Fruit fly (Drosophila melanogaster) whole organism, prepupa: ENCODE results near the gene CG44090.

ENCODE experiments used
- Blimp-1 ChIP-seq: fragments of 200-800 bp; sonication (Bioruptor generic); optimal IDR thresholded peaks from 3 replicates; lab custom pipeline; 2017; ENCODE audit warnings: missing biosample characterization, missing genetic modification characterization, mild to moderate bottlenecking, moderate library complexity, missing genetic modification reagents
- CG10631 ChIP-seq: fragments of 200-800 bp; sonication (Bioruptor generic); optimal IDR thresholded peaks from 2 replicates; lab custom pipeline; 2016; ENCODE audit warnings: missing biosample characterization, missing genetic modification characterization
- CG10669 ChIP-seq: fragments of 200-800 bp; sonication (Bioruptor generic); optimal IDR thresholded peaks from 3 replicates; lab custom pipeline; 2018; ENCODE audit warnings: missing biosample characterization, mild to moderate bottlenecking, missing genetic modification characterization, moderate library complexity
- CG11294 ChIP-seq: fragments of 200-800 bp; sonication (Bioruptor generic); IDR thresholded peaks from 2 replicates; pipeline ENCODE4 v1.3.6; 2022; ENCODE audit warnings: missing biosample characterization, missing genetic modification characterization
- CG11762 ChIP-seq: fragments of 200-800 bp; sonication (Bioruptor generic); optimal IDR thresholded peaks from 3 replicates; lab custom pipeline; 2016; ENCODE audit warnings: missing biosample characterization, missing genetic modification characterization; ENCODE audit not compliant: insufficient read depth
- CG15336 ChIP-seq: fragments of 200-800 bp; sonication (Bioruptor generic); IDR thresholded peaks from 2 replicates; pipeline ENCODE4 v1.3.6; 2022; ENCODE audit warnings: missing biosample characterization, missing genetic modification characterization
- CG1621 ChIP-seq: fragments of 200-800 bp; sonication (Bioruptor generic); optimal IDR thresholded peaks from 3 replicates; lab custom pipeline; 2018; ENCODE audit warnings: missing biosample characterization, mild to moderate bottlenecking, missing genetic modification characterization
- CG16779 ChIP-seq: fragments of 200-800 bp; sonication (Bioruptor generic); optimal IDR thresholded peaks from 3 replicates; lab custom pipeline; 2017; ENCODE audit warnings: missing biosample characterization, mild to moderate bottlenecking, missing genetic modification characterization
- CG3032 ChIP-seq: fragments of 200-800 bp; optimal IDR thresholded peaks from 2 replicates; lab custom pipeline; 2019; ENCODE audit warnings: missing biosample characterization, mild to moderate bottlenecking, missing genetic modification characterization, moderate library complexity
- CG31627 ChIP-seq: fragments of 200-800 bp; sonication (Bioruptor generic); optimal IDR thresholded peaks from 3 replicates; lab custom pipeline; 2016; ENCODE audit warnings: missing biosample characterization, missing genetic modification characterization
- CG3919 ChIP-seq: fragments of 200-800 bp; sonication (Bioruptor generic); optimal IDR thresholded peaks from 3 replicates; lab custom pipeline; 2016; ENCODE audit warnings: missing biosample characterization, missing genetic modification characterization
- CG4318 ChIP-seq: fragments of 200-800 bp; sonication (Bioruptor generic); optimal IDR thresholded peaks from 3 replicates; lab custom pipeline; 2017; ENCODE audit warnings: missing biosample characterization, mild to moderate bottlenecking, missing genetic modification characterization
- CG6163 ChIP-seq: fragments of 200-800 bp; sonication (Bioruptor generic); IDR thresholded peaks from 3 replicates; pipeline ENCODE4 v1.3.6; 2022; ENCODE audit warnings: missing biosample characterization, missing genetic modification characterization
- CG6276 ChIP-seq: fragments of 200-800 bp; sonication (Bioruptor generic); optimal IDR thresholded peaks from 2 replicates; lab custom pipeline; 2017; ENCODE audit warnings: missing biosample characterization, mild to moderate bottlenecking, missing genetic modification characterization
- CG6792 ChIP-seq: fragments of 200-800 bp; sonication (Bioruptor generic); optimal IDR thresholded peaks from 3 replicates; lab custom pipeline; 2016; ENCODE audit warnings: missing biosample characterization, missing genetic modification characterization
- CG6808 ChIP-seq: fragments of 200-800 bp; sonication (Bioruptor generic); optimal IDR thresholded peaks from 3 replicates; lab custom pipeline; 2017; ENCODE audit warnings: missing biosample characterization, missing genetic modification characterization, mild to moderate bottlenecking, moderate library complexity, missing genetic modification reagents
- CG6854 ChIP-seq: fragments of 200-800 bp; sonication (Bioruptor generic); optimal IDR thresholded peaks from 2 replicates; lab custom pipeline; 2017; ENCODE audit warnings: missing biosample characterization, mild to moderate bottlenecking, missing genetic modification characterization
- CG7368 ChIP-seq: fragments of 200-800 bp; sonication (Bioruptor generic); optimal IDR thresholded peaks from 3 replicates; lab custom pipeline; 2016; ENCODE audit warnings: missing biosample characterization, missing genetic modification characterization
- CG8119 ChIP-seq: fragments of 200-800 bp; sonication (Bioruptor generic); IDR thresholded peaks from 3 replicates; pipeline ENCODE4 v1.3.6; 2022; ENCODE audit warnings: missing biosample characterization, missing genetic modification characterization
- CG8632 ChIP-seq: fragments of 200-800 bp; sonication (Bioruptor generic); optimal IDR thresholded peaks from 3 replicates; lab custom pipeline; 2016; ENCODE audit warnings: missing biosample characterization, missing genetic modification characterization
- CG9139 ChIP-seq: fragments of 200-800 bp; sonication (Bioruptor generic); optimal IDR thresholded peaks from 3 replicates; lab custom pipeline; 2017; ENCODE audit warnings: missing biosample characterization, mild to moderate bottlenecking, missing genetic modification characterization
- Eip75B ChIP-seq: fragments of 200-800 bp; sonication (Bioruptor generic); optimal IDR thresholded peaks from 3 replicates; lab custom pipeline; 2016; ENCODE audit warnings: missing biosample characterization, missing genetic modification characterization
- Eip78C ChIP-seq: fragments of 200-800 bp; sonication (Bioruptor generic); peaks from one replicate; lab custom pipeline; 2016; ENCODE audit warnings: missing biosample characterization, missing genetic modification characterization
- Eip93F ChIP-seq: fragments of 200-800 bp; sonication (Bioruptor generic); optimal IDR thresholded peaks from 2 replicates; lab custom pipeline; 2016; ENCODE audit warnings: missing biosample characterization, mild to moderate bottlenecking, missing genetic modification characterization
- Ets21C ChIP-seq: fragments of 200-800 bp; sonication (Bioruptor generic); optimal IDR thresholded peaks from 3 replicates; lab custom pipeline; 2016; ENCODE audit warnings: missing biosample characterization, missing genetic modification characterization
- Ets96B ChIP-seq: fragments of 200-800 bp; optimal IDR thresholded peaks from 2 replicates; lab custom pipeline; 2019; ENCODE audit warnings: missing biosample characterization, mild to moderate bottlenecking, missing genetic modification characterization, moderate library complexity
- Gug ChIP-seq: fragments of 200-800 bp; sonication (Bioruptor generic); IDR thresholded peaks from 2 replicates; pipeline ENCODE4 v1.3.6; 2022; ENCODE audit warnings: missing biosample characterization, missing genetic modification characterization
- Hr38 ChIP-seq: sonication (Bioruptor generic); optimal IDR thresholded peaks from 2 replicates; lab custom pipeline; 2016; ENCODE audit warnings: missing biosample characterization, missing genetic modification characterization
- Hr39 ChIP-seq: fragments of 200-800 bp; sonication (Bioruptor generic); optimal IDR thresholded peaks from 2 replicates; lab custom pipeline; 2016; ENCODE audit warnings: missing biosample characterization, missing genetic modification characterization
- Hr4 ChIP-seq: fragments of 200-800 bp; sonication (Bioruptor generic); optimal IDR thresholded peaks from 3 replicates; lab custom pipeline; 2016; ENCODE audit warnings: missing biosample characterization, missing genetic modification characterization
- Lpt ChIP-seq: fragments of 200-800 bp; sonication (Bioruptor generic); optimal IDR thresholded peaks from 3 replicates; lab custom pipeline; 2016; ENCODE audit warnings: missing biosample characterization, missing genetic modification characterization
- OdsH ChIP-seq: fragments of 200-800 bp; sonication (Bioruptor generic); optimal IDR thresholded peaks from 3 replicates; lab custom pipeline; 2016; ENCODE audit warnings: missing biosample characterization, missing genetic modification characterization
- Sox14 ChIP-seq: fragments of 200-800 bp; sonication (Bioruptor generic); optimal IDR thresholded peaks from 3 replicates; lab custom pipeline; 2016; ENCODE audit warnings: missing biosample characterization, missing genetic modification characterization
- Sox15 ChIP-seq: fragments of 200-800 bp; sonication (Bioruptor generic); optimal IDR thresholded peaks from 3 replicates; lab custom pipeline; 2016; ENCODE audit warnings: missing biosample characterization, missing genetic modification characterization
- achi ChIP-seq: fragments of 200-800 bp; sonication (Bioruptor generic); optimal IDR thresholded peaks from 3 replicates; lab custom pipeline; 2016; ENCODE audit warnings: missing biosample characterization, missing genetic modification characterization
- cyc ChIP-seq: fragments of 200-800 bp; sonication (Bioruptor generic); optimal IDR thresholded peaks from 3 replicates; lab custom pipeline; 2016; ENCODE audit warnings: missing biosample characterization, missing genetic modification characterization
- dac ChIP-seq: fragments of 200-800 bp; sonication (Bioruptor generic); optimal IDR thresholded peaks from 2 replicates; lab custom pipeline; 2017; ENCODE audit warnings: missing biosample characterization, mild to moderate bottlenecking, missing genetic modification characterization
- dsx ChIP-seq: fragments of 200-800 bp; optimal IDR thresholded peaks from 3 replicates; lab custom pipeline; 2019; ENCODE audit warnings: missing biosample characterization, mild to moderate bottlenecking, missing genetic modification characterization, moderate library complexity; ENCODE audit not compliant: poor library complexity, severe bottlenecking
- eg ChIP-seq: fragments of 200-800 bp; sonication (Bioruptor generic); IDR thresholded peaks from 3 replicates; pipeline ENCODE4 v1.3.6; 2022; ENCODE audit warnings: missing biosample characterization, missing genetic modification characterization
- esn ChIP-seq: fragments of 200-800 bp; sonication (Bioruptor generic); optimal IDR thresholded peaks from 2 replicates; lab custom pipeline; 2016; ENCODE audit warnings: missing biosample characterization, mild to moderate bottlenecking, missing genetic modification characterization, moderate library complexity
- fd59A ChIP-seq: fragments of 200-800 bp; sonication (Bioruptor generic); optimal IDR thresholded peaks from 2 replicates; lab custom pipeline; 2017; ENCODE audit warnings: missing biosample characterization, mild to moderate bottlenecking, missing genetic modification characterization, missing genetic modification reagents
- fd85E ChIP-seq: fragments of 200-800 bp; sonication (Bioruptor generic); optimal IDR thresholded peaks from 3 replicates; lab custom pipeline; 2016; ENCODE audit warnings: missing biosample characterization, missing genetic modification characterization
- fkh ChIP-seq: fragments of 200-800 bp; sonication (Bioruptor generic); optimal IDR thresholded peaks from 3 replicates; lab custom pipeline; 2017; ENCODE audit warnings: missing biosample characterization, mild to moderate bottlenecking, missing genetic modification characterization, moderate library complexity
- net ChIP-seq: fragments of 200-800 bp; sonication (Bioruptor generic); optimal IDR thresholded peaks from 3 replicates; lab custom pipeline; 2016; ENCODE audit warnings: missing biosample characterization, missing genetic modification characterization
- pdm3 ChIP-seq: fragments of 200-800 bp; sonication (Bioruptor generic); optimal IDR thresholded peaks from 3 replicates; lab custom pipeline; 2016; ENCODE audit warnings: missing biosample characterization, missing genetic modification characterization
- salr ChIP-seq, 2 experiments: fragments of 200-800 bp; sonication (Bioruptor generic); optimal IDR thresholded peaks; 3 replicates each; lab custom pipeline; 2016 to 2018; ENCODE audit warnings: missing biosample characterization in 2 of 2, missing genetic modification characterization in 2 of 2, mild to moderate bottlenecking in 1 of 2
- spab ChIP-seq: fragments of 200-800 bp; sonication (Bioruptor generic); optimal IDR thresholded peaks from 2 replicates; lab custom pipeline; 2017; ENCODE audit warnings: missing biosample characterization, mild to moderate bottlenecking, missing genetic modification characterization, missing genetic modification reagents
- topi ChIP-seq: fragments of 200-800 bp; sonication (Bioruptor generic); optimal IDR thresholded peaks from 3 replicates; lab custom pipeline; 2016; ENCODE audit warnings: missing biosample characterization, missing genetic modification characterization

CG44090 gene

dm6 chr3R:17401289-17401752 lies 32.9 kb downstream of the CG44090 start (continued):
- peak; percentile 74 for TF ChIP-seq Hr4
- TF ChIP-seq net (GFP tag; lab: Kevin White, UChicago) = no peak
- TF ChIP-seq CG6854 (GFP tag; lab: Kevin White, UChicago) = no peak
- TF ChIP-seq CG10631 (GFP tag; lab: Kevin White, UChicago) = peak; percentile 28
- no peak for TF ChIP-seq CG7368 (GFP tag; lab: Kevin White, UChicago)
- TF ChIP-seq CG31627 (GFP tag; lab: Kevin White, UChicago) = peak; percentile 46
- no peak for TF ChIP-seq CG6792
- peak; percentile 28 for TF ChIP-seq achi (GFP tag; lab: Kevin White, UChicago)
- no peak for TF ChIP-seq CG11762 (GFP tag; lab: Kevin White, UChicago)
- TF ChIP-seq CG10669 = no peak
- peak; percentile 44 for TF ChIP-seq esn (GFP tag; lab: Kevin White, UChicago)

DNA sequence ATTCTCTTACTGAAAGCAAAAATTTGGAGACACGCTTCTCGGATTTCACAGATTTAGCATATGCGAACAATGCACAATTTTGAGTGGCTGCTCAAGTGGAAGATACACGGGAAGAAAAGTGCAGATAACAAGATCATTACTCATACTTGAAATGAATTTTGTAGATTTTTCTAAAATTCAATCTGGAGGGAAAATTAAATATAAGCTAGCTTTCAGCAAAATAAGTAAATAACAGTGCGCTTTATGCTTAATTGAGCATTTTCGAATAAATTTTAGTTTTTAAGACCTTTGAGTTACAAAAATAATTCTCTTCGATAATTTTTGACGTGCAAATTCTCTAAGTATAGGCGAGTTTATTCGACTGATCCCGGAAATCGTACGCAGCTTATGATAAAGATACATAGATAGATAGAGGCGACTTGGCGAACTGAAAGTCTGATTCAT lies 33.5 kb downstream of the CG44090 start:
- TF ChIP-seq fkh (GFP tag; lab: Kevin White, UChicago) (no peak), OdsH (GFP tag; lab: Kevin White, UChicago) (peak; percentile 55), CG6792 (peak; percentile 64), Eip93F (GFP tag; lab: Kevin White, UChicago) (no peak), CG3919 (peak; percentile 83), CG15336 (GFP tag; lab: Robert Waterston, UW) (peak; percentile 48), topi (GFP tag; lab: Kevin White, UChicago) (peak; percentile 84), Hr4 (peak; percentile 65), eg (GFP tag; lab: Robert Waterston, UW) (0 out of 3 replicates have a peak, but pooled peaks have one; percentile 40), CG8119 (GFP tag; lab: Robert Waterston, UW) (peak; percentile 54; the same call in 1 of the 3 replicates), CG9139 (GFP tag; lab: Kevin White, UChicago) (no peak), CG3032 (peak; percentile 39), CG31627 (GFP tag; lab: Kevin White, UChicago) (peak; percentile 49), Sox15 (peak; percentile 19), CG1621 (peak; percentile 20), CG6276 (GFP tag; lab: Kevin White, UChicago) (peak; percentile 67), CG6854 (GFP tag; lab: Kevin White, UChicago) (peak; percentile 29), esn (GFP tag; lab: Kevin White, UChicago) (peak; percentile 72), CG10631 (GFP tag; lab: Kevin White, UChicago) (peak; percentile 63), pdm3 (GFP tag; lab: Kevin White, UChicago) (peak; percentile 59), dsx (peak; percentile 69), fd85E (GFP tag; lab: Kevin White, UChicago) (peak; percentile 20), CG11294 (GFP tag; lab: Robert Waterston, UW) (no peak; the same call in 1 of the 2 replicates), Blimp-1 (GFP tag; lab: Kevin White, UChicago) (peak; percentile 31), Hr38 (GFP tag; lab: Kevin White, UChicago) (no peak), Gug (GFP tag; lab: Robert Waterston, UW) (no peak), Hr39 (GFP tag; lab: Kevin White, UChicago) (peak; percentile 50), spab (GFP tag; lab: Kevin White, UChicago) (peak; percentile 64), Lpt (GFP tag; lab: Kevin White, UChicago) (peak; percentile 70), Eip78C (GFP tag; lab: Kevin White, UChicago) (peak; percentile 96), cyc (GFP tag; lab: Kevin White, UChicago) (peak; percentile 75), CG8632 (GFP tag; lab: Kevin White, UChicago) (peak; percentile 29), CG6163 (GFP tag; lab: Robert Waterston, UW) (peak; percentile 75), Sox14 (GFP tag; lab: Kevin White, UChicago) (peak; percentile 39), Eip75B (GFP tag; lab: Kevin White, UChicago) (peak; percentile 77), Ets96B (tag; lab: Kevin White, UChicago) (peak; percentile 75), dac (GFP tag; lab: Kevin White, UChicago) (peak; percentile 34), CG16779 (peak; percentile 17), CG4318 (GFP tag; lab: Kevin White, UChicago) (peak; percentile 31), CG11762 (GFP tag; lab: Kevin White, UChicago) (peak; percentile 77), CG6808 (GFP tag; lab: Kevin White, UChicago) (peak; percentile 58), Ets21C (GFP tag; lab: Kevin White, UChicago) (peak; percentile 49), salr (GFP tag; optimal IDR thresholded peaks at IDR 0.05; lab: Kevin White, UChicago) (no peak), fd59A (no peak)
